ENCODE assay signal across 1 fruit fly cellular context in genomic region chr3R:19153502-19153983, dm6.
TF ChIP-seq lines count a peak whose summit lies in the region.

TSS of gene CG5835 (minus strand) at chr3R:19153686.

TF ChIP-seq in whole organism, embryonic, 481 proteins besides CTCF, POLR2A, EP300 and RAD21 (continued from another document and continues in another):
- TF ChIP-seq B-H2 (GFP tag; optimal IDR thresholded peaks at IDR 0.05; lab: Kevin White, UChicago) (peak; percentile 12), HHEX (GFP tag; optimal IDR thresholded peaks at IDR 0.05; lab: Kevin White, UChicago) (peak; percentile 10), cato (GFP tag; optimal IDR thresholded peaks at IDR 0.05; lab: Kevin White, UChicago; ENCODE audit: borderline replicate concordance) (no peak), nau (GFP tag; optimal IDR thresholded peaks at IDR 0.05; lab: Kevin White, UChicago) (no peak), emc (GFP tag; optimal IDR thresholded peaks at IDR 0.05; lab: Kevin White, UChicago) (no peak), CG15696 (tag; optimal IDR thresholded peaks at IDR 0.05; lab: Kevin White, UChicago) (no peak), psq (GFP tag; optimal IDR thresholded peaks at IDR 0.05; lab: Kevin White, UChicago) (no peak), dmrt99B (tag; optimal IDR thresholded peaks at IDR 0.05; lab: Kevin White, UChicago) (peak; percentile 22), Hr39 (optimal IDR thresholded peaks at IDR 0.05; lab: Kevin White, UChicago) (no peak), CG12071 (GFP tag; optimal IDR thresholded peaks at IDR 0.05; lab: Kevin White, UChicago) (peak; percentile 20), CG6813 (GFP tag; optimal IDR thresholded peaks at IDR 0.05; lab: Kevin White, UChicago) (no peak), CG3726 (GFP tag; IDR thresholded peaks at IDR 0.05; lab: Robert Waterston, UW) (no peak), CG6254 (GFP tag; optimal IDR thresholded peaks at IDR 0.05; lab: Kevin White, UChicago) (no peak), CG42726 (GFP tag; IDR thresholded peaks at IDR 0.05; lab: Robert Waterston, UW; ENCODE audit: partially characterized antibody) (no peak; the same call in 1 of the 2 replicates), CG2202 (tag; optimal IDR thresholded peaks at IDR 0.05; lab: Kevin White, UChicago) (no peak), pfk (GFP tag; optimal IDR thresholded peaks at IDR 0.05; lab: Kevin White, UChicago) (no peak), CG2199 (GFP tag; IDR thresholded peaks at IDR 0.05; lab: Robert Waterston, UW) (no peak), BEAF-32 (GFP tag; optimal IDR thresholded peaks at IDR 0.05; lab: Kevin White, UChicago) (peak; percentile 7), Trl (optimal IDR thresholded peaks at IDR 0.05; lab: Kevin White, UChicago) (peak in 1 of 2 experiments; percentile 4), Trl (GFP tag; optimal IDR thresholded peaks at IDR 0.05; lab: Kevin White, UChicago) (no peak), Nf-YB (GFP tag; optimal IDR thresholded peaks at IDR 0.05; lab: Kevin White, UChicago) (no peak), Pdp1 (GFP tag; optimal IDR thresholded peaks at IDR 0.05; lab: Kevin White, UChicago) (peak in 1 of 2 experiments; percentile 19), Dip2 (GFP tag; IDR thresholded peaks at IDR 0.05; lab: Robert Waterston, UW) (no peak), shn (GFP tag; optimal IDR thresholded peaks at IDR 0.05; lab: Kevin White, UChicago) (peak; percentile 5), CG11093 (GFP tag; IDR thresholded peaks at IDR 0.05; lab: Robert Waterston, UW) (no peak), D (optimal IDR thresholded peaks at IDR 0.05; lab: Kevin White, UChicago) (no peak), D (GFP tag; optimal IDR thresholded peaks at IDR 0.05; lab: Kevin White, UChicago) (no peak), CG10959 (GFP tag; IDR thresholded peaks at IDR 0.05; lab: Robert Waterston, UW) (no peak), HLH3B (GFP tag; IDR thresholded peaks at IDR 0.05; lab: Robert Waterston, UW) (no peak), onecut (GFP tag; IDR thresholded peaks at IDR 0.05; lab: Robert Waterston, UW) (no peak), slbo (GFP tag; IDR thresholded peaks at IDR 0.05; lab: Robert Waterston, UW) (peak; percentile 50), ranshi (GFP tag; IDR thresholded peaks at IDR 0.05; lab: Robert Waterston, UW) (peak; percentile 36; the same call in 1 of the 2 replicates), Sry-δ (GFP tag; optimal IDR thresholded peaks at IDR 0.05; lab: Kevin White, UChicago) (no peak), Vsx1 (GFP tag; optimal IDR thresholded peaks at IDR 0.05; lab: Kevin White, UChicago) (peak; percentile 15), CG10209 (GFP tag; optimal IDR thresholded peaks at IDR 0.05; lab: Kevin White, UChicago) (no peak), CG14014 (GFP tag; IDR thresholded peaks at IDR 0.05; lab: Robert Waterston, UW) (0 out of 2 replicates have a peak, but pooled peaks have one; percentile 13), org-1 (GFP tag; optimal IDR thresholded peaks at IDR 0.05; lab: Kevin White, UChicago) (no peak), CG2116 (GFP tag; optimal IDR thresholded peaks at IDR 0.05; lab: Kevin White, UChicago) (peak; percentile 16), GATAe (GFP tag; conservative IDR thresholded peaks at IDR 0.05; lab: Robert Waterston, UW) (no peak), stc (GFP tag; IDR thresholded peaks at IDR 0.05; lab: Robert Waterston, UW) (no peak), Elba2 (GFP tag; optimal IDR thresholded peaks at IDR 0.05; lab: Kevin White, UChicago) (no peak), Scr (GFP tag; IDR thresholded peaks at IDR 0.05; lab: Robert Waterston, UW; ENCODE audit: partially characterized antibody) (0 out of 2 replicates have a peak, but pooled peaks have one; percentile 12), D19B (GFP tag; optimal IDR thresholded peaks at IDR 0.05; lab: Kevin White, UChicago) (no peak), CG10654 (GFP tag; optimal IDR thresholded peaks at IDR 0.05; lab: Kevin White, UChicago) (no peak), salm (tag; optimal IDR thresholded peaks at IDR 0.05; lab: Kevin White, UChicago) (no peak), chinmo (GFP tag; IDR thresholded peaks at IDR 0.05; lab: Robert Waterston, UW; ENCODE audit: partially characterized antibody) (0 out of 4 replicates have a peak, but pooled peaks have one; percentile 65), NK7.1 (GFP tag; optimal IDR thresholded peaks at IDR 0.05; lab: Kevin White, UChicago) (no peak), CG2875 (GFP tag; optimal IDR thresholded peaks at IDR 0.05; lab: Kevin White, UChicago) (no peak), CG32532 (GFP tag; IDR thresholded peaks at IDR 0.05; lab: Robert Waterston, UW) (peak; percentile 47; the same call in 1 of the 2 replicates), HLH4C (GFP tag; IDR thresholded peaks at IDR 0.05; lab: Robert Waterston, UW; ENCODE audit: partially characterized antibody) (no peak; the same call in 2 of the 3 replicates), CG5180 (GFP tag; optimal IDR thresholded peaks at IDR 0.05; lab: Kevin White, UChicago) (peak; percentile 25), kay (GFP tag; optimal IDR thresholded peaks at IDR 0.05; lab: Kevin White, UChicago) (peak; percentile 34), sd (tag; optimal IDR thresholded peaks at IDR 0.05; lab: Kevin White, UChicago) (peak; percentile 53), bsh (GFP tag; optimal IDR thresholded peaks at IDR 0.05; lab: Kevin White, UChicago) (peak; percentile 11 to 29), CG11696 (GFP tag; IDR thresholded peaks at IDR 0.05; lab: Robert Waterston, UW) (no peak), repo (GFP tag; optimal IDR thresholded peaks at IDR 0.05; lab: Kevin White, UChicago) (no peak), Fer1 (GFP tag; optimal IDR thresholded peaks at IDR 0.05; lab: Kevin White, UChicago) (peak; percentile 50), hth (optimal IDR thresholded peaks at IDR 0.05; lab: Kevin White, UChicago) (no peak), hkb (optimal IDR thresholded peaks at IDR 0.05; lab: Kevin White, UChicago) (no peak), hkb (GFP tag; IDR thresholded peaks at IDR 0.05; lab: Robert Waterston, UW) (0 out of 2 replicates have a peak, but pooled peaks have one; percentile 17), gro (GFP tag; optimal IDR thresholded peaks at IDR 0.05; lab: Kevin White, UChicago) (no peak), CG12391 (tag; optimal IDR thresholded peaks at IDR 0.05; lab: Kevin White, UChicago) (peak; percentile 29), croc (GFP tag; conservative IDR thresholded peaks at IDR 0.05; lab: Robert Waterston, UW) (no peak), CG3995 (GFP tag; optimal IDR thresholded peaks at IDR 0.05; lab: Kevin White, UChicago) (peak; percentile 81), CG17912 (GFP tag; optimal IDR thresholded peaks at IDR 0.05; lab: Kevin White, UChicago) (peak; percentile 55), dysf (GFP tag; IDR thresholded peaks at IDR 0.05; lab: Robert Waterston, UW) (no peak), slp2 (GFP tag; optimal IDR thresholded peaks at IDR 0.05; lab: Kevin White, UChicago) (no peak), CG15011 (GFP tag; optimal IDR thresholded peaks at IDR 0.05; lab: Kevin White, UChicago) (no peak), CG8478 (optimal IDR thresholded peaks at IDR 0.05; lab: Kevin White, UChicago) (no peak), CG17186 (GFP tag; optimal IDR thresholded peaks at IDR 0.05; lab: Kevin White, UChicago) (no peak), CG10565 (GFP tag; optimal IDR thresholded peaks at IDR 0.05; lab: Kevin White, UChicago) (no peak), vfl (GFP tag; optimal IDR thresholded peaks at IDR 0.05; lab: Kevin White, UChicago) (no peak), stwl (tag; optimal IDR thresholded peaks at IDR 0.05; lab: Kevin White, UChicago) (peak; percentile 10), Atf6 (GFP tag; IDR thresholded peaks at IDR 0.05; lab: Robert Waterston, UW) (no peak), CG30020 (tag; optimal IDR thresholded peaks at IDR 0.05; lab: Kevin White, UChicago) (no peak), kah (GFP tag; optimal IDR thresholded peaks at IDR 0.05; lab: Kevin White, UChicago) (no peak), Dek (tag; optimal IDR thresholded peaks at IDR 0.05; lab: Kevin White, UChicago) (no peak), dmrt11E (tag; optimal IDR thresholded peaks at IDR 0.05; lab: Kevin White, UChicago) (no peak), CG8359 (GFP tag; optimal IDR thresholded peaks at IDR 0.05; lab: Kevin White, UChicago; ENCODE audit: borderline replicate concordance) (peak; percentile 50), odd (GFP tag; optimal IDR thresholded peaks at IDR 0.05; lab: Kevin White, UChicago) (peak; percentile 11), Hey (tag; optimal IDR thresholded peaks at IDR 0.05; lab: Kevin White, UChicago) (no peak), ci (GFP tag; IDR thresholded peaks at IDR 0.05; lab: Robert Waterston, UW) (peak; percentile 72), gce (GFP tag; IDR thresholded peaks at IDR 0.05; lab: Robert Waterston, UW) (no peak), CG34376 (GFP tag; optimal IDR thresholded peaks at IDR 0.05; lab: Kevin White, UChicago) (peak; percentile 77), sens (GFP tag; lab: Kevin White, UChicago) (peak; percentile 16), usp (GFP tag; optimal IDR thresholded peaks at IDR 0.05; lab: Kevin White, UChicago) (no peak), CG11504 (tag; optimal IDR thresholded peaks at IDR 0.05; lab: Kevin White, UChicago) (peak; percentile 12), jigr1 (GFP tag; IDR thresholded peaks at IDR 0.05; lab: Robert Waterston, UW) (no peak), Eip74EF (GFP tag; optimal IDR thresholded peaks at IDR 0.05; lab: Kevin White, UChicago) (no peak), CG3838 (GFP tag; optimal IDR thresholded peaks at IDR 0.05; lab: Kevin White, UChicago) (no peak), scrt (GFP tag; optimal IDR thresholded peaks at IDR 0.05; lab: Kevin White, UChicago) (no peak), wek (GFP tag; optimal IDR thresholded peaks at IDR 0.05; lab: Kevin White, UChicago) (peak; percentile 96), CG18262 (tag; optimal IDR thresholded peaks at IDR 0.05; lab: Kevin White, UChicago) (peak; percentile 18), CoRest (tag; optimal IDR thresholded peaks at IDR 0.05; lab: Kevin White, UChicago) (no peak), CG1602 (GFP tag; optimal IDR thresholded peaks at IDR 0.05; lab: Kevin White, UChicago) (no peak), CG13624 (GFP tag; optimal IDR thresholded peaks at IDR 0.05; lab: Kevin White, UChicago) (no peak), Stat92E (GFP tag; optimal IDR thresholded peaks at IDR 0.05; lab: Kevin White, UChicago) (no peak), MESR4 (GFP tag; optimal IDR thresholded peaks at IDR 0.05; lab: Kevin White, UChicago) (peak; percentile 14), toy (GFP tag; IDR thresholded peaks at IDR 0.05; lab: Robert Waterston, UW) (no peak), Hmr (GFP tag; optimal IDR thresholded peaks at IDR 0.05; lab: Kevin White, UChicago) (peak; percentile 26), vvl (GFP tag; IDR thresholded peaks at IDR 0.05; lab: Robert Waterston, UW) (no peak; the same call in 1 of the 2 replicates), CG11085 (GFP tag; IDR thresholded peaks at IDR 0.05; lab: Robert Waterston, UW) (0 out of 2 replicates have a peak, but pooled peaks have one; percentile 23), fu2 (GFP tag; optimal IDR thresholded peaks at IDR 0.05; lab: Kevin White, UChicago) (no peak), ham (GFP tag; IDR thresholded peaks at IDR 0.05; lab: Robert Waterston, UW) (no peak), mld (GFP tag; IDR thresholded peaks at IDR 0.05; lab: Robert Waterston, UW; ENCODE audit: partially characterized antibody) (no peak), otp (GFP tag; IDR thresholded peaks at IDR 0.05; lab: Robert Waterston, UW) (no peak; the same call in 2 of the 3 replicates), kni (GFP tag; optimal IDR thresholded peaks at IDR 0.05; lab: Kevin White, UChicago) (no peak), CG6689 (GFP tag; IDR thresholded peaks at IDR 0.05; lab: Robert Waterston, UW) (peak; percentile 63; the same call in 1 of the 2 replicates), wdn (GFP tag; IDR thresholded peaks at IDR 0.05; lab: Robert Waterston, UW) (no peak), nerfin-1 (tag; optimal IDR thresholded peaks at IDR 0.05; lab: Kevin White, UChicago) (no peak), CG34422 (GFP tag; IDR thresholded peaks at IDR 0.05; lab: Robert Waterston, UW) (no peak), pzg (GFP tag; optimal IDR thresholded peaks at IDR 0.05; lab: Kevin White, UChicago) (peak; percentile 11), lola (GFP tag; optimal IDR thresholded peaks at IDR 0.05; lab: Kevin White, UChicago) (no peak), CG7928 (GFP tag; optimal IDR thresholded peaks at IDR 0.05; lab: Kevin White, UChicago) (no peak), CG13894 (tag; optimal IDR thresholded peaks at IDR 0.05; lab: Kevin White, UChicago) (peak; percentile 11), CG4707 (GFP tag; optimal IDR thresholded peaks at IDR 0.05; lab: Kevin White, UChicago) (no peak), unpg (GFP tag; optimal IDR thresholded peaks at IDR 0.05; lab: Kevin White, UChicago) (peak; percentile 10), amos (GFP tag; IDR thresholded peaks at IDR 0.05; lab: Robert Waterston, UW; ENCODE audit: partially characterized antibody) (peak; percentile 32; the same call in 1 of the 2 replicates), unc-4 (GFP tag; IDR thresholded peaks at IDR 0.05; lab: Robert Waterston, UW; ENCODE audit: partially characterized antibody) (0 out of 2 replicates have a peak, but pooled peaks have one; percentile 33), Myb (GFP tag; optimal IDR thresholded peaks at IDR 0.05; lab: Kevin White, UChicago) (no peak), CG13296 (GFP tag; optimal IDR thresholded peaks at IDR 0.05; lab: Kevin White, UChicago) (peak; percentile 12), CG11695 (GFP tag; IDR thresholded peaks at IDR 0.05; lab: Robert Waterston, UW) (peak; percentile 55; the same call in 2 of the 3 replicates), CG8944 (GFP tag; optimal IDR thresholded peaks at IDR 0.05; lab: Kevin White, UChicago) (no peak), BtbVII (GFP tag; optimal IDR thresholded peaks at IDR 0.05; lab: Kevin White, UChicago) (peak; percentile 38), mirr (GFP tag; optimal IDR thresholded peaks at IDR 0.05; lab: Kevin White, UChicago) (peak; percentile 81), schlank (tag; optimal IDR thresholded peaks at IDR 0.05; lab: Kevin White, UChicago) (no peak), CG2889 (GFP tag; IDR thresholded peaks at IDR 0.05; lab: Robert Waterston, UW) (no peak), C15 (GFP tag; IDR thresholded peaks at IDR 0.05; lab: Robert Waterston, UW) (no peak), gem (tag; optimal IDR thresholded peaks at IDR 0.05; lab: Kevin White, UChicago) (peak; percentile 26), Jarid2 (GFP tag; optimal IDR thresholded peaks at IDR 0.05; lab: Kevin White, UChicago) (peak; percentile 89), Meics (GFP tag; optimal IDR thresholded peaks at IDR 0.05; lab: Kevin White, UChicago) (peak; percentile 40), lilli (GFP tag; optimal IDR thresholded peaks at IDR 0.05; lab: Kevin White, UChicago) (peak; percentile 45), CG16863 (GFP tag; optimal IDR thresholded peaks at IDR 0.05; lab: Kevin White, UChicago) (no peak)
